Worm (Caenorhabditis elegans) whole organism, midembryonic: Measurements from ENCODE around the gene nhr-146.

Source experiments
- cog-1 ChIP-seq: sonication (generic microtip); optimal IDR thresholded peaks from 2 replicates; lab custom pipeline; 2016; ENCODE audit warnings: missing genetic modification characterization, missing compliant biosample characterization
- flt-1 ChIP-seq: fragments of 200-800 bp; sonication (Bioruptor generic); IDR thresholded peaks from 2 replicates; pipeline ENCODE4 v1.3.6; 2022; ENCODE audit warnings: missing genetic modification characterization, missing compliant biosample characterization
- tab-1 ChIP-seq: fragments of 200-800 bp; sonication (Bioruptor generic); IDR thresholded peaks from 2 replicates; pipeline ENCODE4 v1.3.6; 2022; ENCODE audit warnings: missing genetic modification characterization, missing compliant biosample characterization
- ztf-23 ChIP-seq: fragments of 200-800 bp; sonication (Bioruptor generic); IDR thresholded peaks from 2 replicates; pipeline ENCODE4 v1.3.6; 2022; ENCODE audit warnings: missing genetic modification reagents, missing genetic modification characterization, missing compliant biosample characterization

- TF ChIP-seq ztf-23 (no peak), flt-1 (GFP tag; lab: Robert Waterston, UW) (no peak), cog-1 (tag; lab: Kevin White, UChicago) (no peak), tab-1 (GFP tag; lab: Robert Waterston, UW) (no peak)
These were observed 5.0 kb downstream of the nhr-146 start, which contains the start of gene cpg-24 for ce11 chrIV:1631651-1632050.
